Worm (Caenorhabditis elegans): Measurements from ENCODE around the gene Y48E1C.1.
A peak's percentile ranks its signal among the peaks of the same experiment; 100 is the strongest.

Gene Y48E1C.1

DNA sequence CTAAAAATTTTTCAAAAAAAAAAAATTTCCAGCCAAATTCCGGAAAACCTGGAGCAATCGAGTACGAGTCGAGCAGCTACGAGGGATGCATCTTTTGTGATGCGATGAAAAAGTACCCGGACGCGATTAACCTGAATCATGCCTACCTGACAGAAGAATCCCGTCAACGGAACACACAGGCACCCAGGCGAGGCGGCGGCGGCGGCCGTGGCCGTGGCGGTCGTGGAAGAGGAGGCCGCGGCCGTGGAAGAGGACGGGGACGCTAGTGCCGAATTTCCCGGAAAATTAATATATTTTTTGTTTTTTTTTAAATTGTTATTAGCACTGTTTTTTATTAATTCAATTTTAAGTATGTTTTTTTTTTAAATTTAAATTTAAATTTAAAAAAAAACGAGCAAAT is 13.3 kb upstream of the Y48E1C.1 start:
- TF ChIP-seq Y67H2A.10 (GFP tag; conservative IDR thresholded peaks at IDR 0.05) (no peak), cebp-2 (GFP tag; IDR thresholded peaks at IDR 0.05) (0 out of 2 replicates have a peak, but pooled peaks have one; percentile 46), zfh-2 (GFP tag; conservative IDR thresholded peaks at IDR 0.05) (peak; percentile 85), egrh-3 (GFP tag; IDR thresholded peaks at IDR 0.05) (peak; percentile 41; the same call in 1 of the 2 replicates), ekl-4 (GFP tag; IDR thresholded peaks at IDR 0.05) (no peak)

ce11 chrII:13402680-13403079 is 12.1 kb upstream of the Y48E1C.1 start, which contains the start of gene pinn-4:
pinn-4 (plus strand) TSS chrII:13402980.
- TF ChIP-seq ceh-79 (tag; optimal IDR thresholded peaks at IDR 0.05) = no peak

DNA sequence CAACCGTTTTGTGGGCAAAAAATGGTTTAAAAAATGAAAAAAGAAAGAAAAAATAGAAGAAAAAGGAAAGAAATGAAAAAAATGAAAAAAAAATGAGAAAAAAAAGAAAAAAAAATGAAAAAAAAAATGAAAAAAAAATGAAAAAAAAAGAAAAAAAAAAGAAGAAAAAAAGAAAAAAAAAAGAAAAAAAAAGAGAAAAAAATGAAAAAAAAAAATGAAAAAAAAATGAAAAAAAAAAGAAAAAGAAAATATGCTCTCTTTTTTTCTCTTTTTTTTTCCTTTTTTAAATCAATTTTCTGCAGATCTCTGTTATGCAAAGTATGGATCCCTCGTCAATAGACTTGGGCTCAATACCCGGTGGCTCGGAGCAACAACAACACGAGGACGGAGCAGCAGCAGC is 9.0 kb upstream of the Y48E1C.1 start, which contains the start of gene efl-2:
Gene efl-2 (plus strand): TSS at position 301 of the 400 bp plus-strand sequence.
- TF ChIP-seq egrh-3 (GFP tag; IDR thresholded peaks at IDR 0.05) (no peak), nfya-1 (tag; optimal IDR thresholded peaks at IDR 0.05; ENCODE audit: borderline replicate concordance, insufficient read depth) (no peak), lsy-27 (tag; optimal IDR thresholded peaks at IDR 0.05; ENCODE audit: borderline replicate concordance, insufficient read depth) (no peak), hmg-1.2 (GFP tag; IDR thresholded peaks at IDR 0.05) (no peak), efl-1 (GFP tag; optimal IDR thresholded peaks at IDR 0.05) (no peak), atf-7 (tag; optimal IDR thresholded peaks at IDR 0.05) (no peak), aptf-2 (GFP tag; conservative IDR thresholded peaks at IDR 0.05) (no peak), fkh-3 (tag; optimal IDR thresholded peaks at IDR 0.05) (no peak), bed-2 (GFP tag; IDR thresholded peaks at IDR 0.05) (no peak), sptf-2 (GFP tag; optimal IDR thresholded peaks at IDR 0.05) (no peak)

DNA sequence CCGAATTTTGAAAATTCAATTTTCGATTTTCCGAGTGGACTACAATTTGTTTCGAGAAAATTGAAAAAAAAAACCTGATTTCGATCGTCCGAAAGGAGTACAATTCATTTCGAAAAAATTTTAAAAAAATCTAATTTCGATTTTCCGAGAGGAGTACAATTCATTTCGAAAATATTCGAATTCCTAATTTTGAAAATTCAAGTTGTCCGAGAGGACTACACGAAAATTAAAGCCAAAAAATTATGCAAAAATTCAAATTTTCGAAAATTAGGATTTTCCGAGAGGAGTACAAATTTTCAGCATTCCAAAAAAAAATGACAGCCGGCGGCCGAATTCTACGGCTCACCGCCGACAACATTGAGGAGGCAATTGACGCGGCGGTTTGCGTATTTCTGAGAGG is 2.5 kb upstream of the Y48E1C.1 start, which contains the start of gene Y48C3A.18:
Gene Y48C3A.18 (plus strand): TSS at position 301 of the 400 bp plus-strand sequence.
- TF ChIP-seq nhr-179 (tag; optimal IDR thresholded peaks at IDR 0.05) (no peak), let-526 (GFP tag; IDR thresholded peaks at IDR 0.05) (no peak), ceh-40 (GFP tag; IDR thresholded peaks at IDR 0.05) (no peak), mel-28 (tag; optimal IDR thresholded peaks at IDR 0.05; ENCODE audit: borderline replicate concordance) (no peak), rec-8 (tag; optimal IDR thresholded peaks at IDR 0.05) (no peak), B0019.2 (GFP tag; conservative IDR thresholded peaks at IDR 0.05) (no peak), atf-7 (tag; optimal IDR thresholded peaks at IDR 0.05) (no peak), lsl-1 (GFP tag; optimal IDR thresholded peaks at IDR 0.05) (no peak), lir-1 (GFP tag; conservative IDR thresholded peaks at IDR 0.05) (no peak), ceh-79 (tag; optimal IDR thresholded peaks at IDR 0.05) (no peak), tlf-1 (GFP tag; optimal IDR thresholded peaks at IDR 0.05) (no peak), unc-130 (GFP tag; optimal IDR thresholded peaks at IDR 0.05) (no peak), hlh-12 (tag; optimal IDR thresholded peaks at IDR 0.05) (no peak)

- TF ChIP-seq pha-4 (tag; optimal IDR thresholded peaks at IDR 0.05) (no peak), K12H6.12 (tag; optimal IDR thresholded peaks at IDR 0.05) (no peak), F49E8.2 (tag; optimal IDR thresholded peaks at IDR 0.05; ENCODE audit: insufficient read depth) (no peak), F55B11.4 (tag; optimal IDR thresholded peaks at IDR 0.05; ENCODE audit: borderline replicate concordance, insufficient read depth) (no peak), madf-10 (tag; optimal IDR thresholded peaks at IDR 0.05) (no peak), xnd-1 (tag; optimal IDR thresholded peaks at IDR 0.05) (no peak), lin-26 (GFP tag; IDR thresholded peaks at IDR 0.05) (no peak), pbrm-1 (GFP tag; IDR thresholded peaks at IDR 0.05) (no peak), tbp1 (GFP tag; optimal IDR thresholded peaks at IDR 0.05) (no peak), atf-7 (tag; optimal IDR thresholded peaks at IDR 0.05) (no peak), ztf-25 (GFP tag; IDR thresholded peaks at IDR 0.05) (no peak), lin-54 (GFP tag; optimal IDR thresholded peaks at IDR 0.05) (no peak), ztf-6 (GFP tag; IDR thresholded peaks at IDR 0.05) (no peak), B0019.2 (GFP tag; conservative IDR thresholded peaks at IDR 0.05) (no peak), nfya-1 (tag; optimal IDR thresholded peaks at IDR 0.05; ENCODE audit: borderline replicate concordance, insufficient read depth) (no peak)
Observed at ce11 chrII:13414099-13414498, 708 bp upstream of the Y48E1C.1 start.
